Fruit fly (Drosophila melanogaster) whole organism, embryonic: ENCODE measurements around the gene CG33110.

ENCODE experiments used
- Ada2b ChIP-seq: fragments of 200-800 bp; sonication (Bioruptor generic); IDR thresholded peaks from 2 replicates; pipeline ENCODE4 v1.3.6; 2022; ENCODE audit warnings: missing biosample characterization, missing genetic modification characterization
- Asciz ChIP-seq: fragments of 200-800 bp; sonication (Bioruptor generic); optimal IDR thresholded peaks from 2 replicates; lab custom pipeline; 2017; ENCODE audit warnings: missing biosample characterization, mild to moderate bottlenecking, missing genetic modification characterization, missing genetic modification reagents
- B-H1 ChIP-seq: fragments of 200-800 bp; sonication (Bioruptor generic); IDR thresholded peaks from 3 replicates; pipeline ENCODE4 v1.3.6; 2022; ENCODE audit warnings: missing biosample characterization, missing genetic modification characterization
- Blimp-1 ChIP-seq: fragments of 200-800 bp; sonication (Bioruptor generic); optimal IDR thresholded peaks from 3 replicates; lab custom pipeline; 2018; ENCODE audit warnings: missing biosample characterization, missing genetic modification characterization, mild to moderate bottlenecking, moderate library complexity, missing genetic modification reagents
- CG10147 ChIP-seq: fragments of 200-800 bp; sonication (Bioruptor generic); optimal IDR thresholded peaks from 2 replicates; lab custom pipeline; 2019; ENCODE audit warnings: missing biosample characterization, mild to moderate bottlenecking, missing genetic modification characterization, moderate library complexity
- CG10366 ChIP-seq: fragments of 200-800 bp; sonication (Bioruptor generic); IDR thresholded peaks from 2 replicates; pipeline ENCODE4 v1.3.6; 2022; ENCODE audit warnings: missing biosample characterization, missing genetic modification characterization
- CG10654 ChIP-seq: fragments of 200-800 bp; sonication (Bioruptor generic); optimal IDR thresholded peaks from 2 replicates; lab custom pipeline; 2016; ENCODE audit warnings: missing biosample characterization, missing genetic modification characterization
- CG11247 ChIP-seq: fragments of 200-800 bp; sonication (Bioruptor generic); IDR thresholded peaks from 2 replicates; pipeline ENCODE4 v1.3.6; 2022; ENCODE audit warnings: missing biosample characterization, missing genetic modification characterization
- CG12391 ChIP-seq: fragments of 200-800 bp; sonication (Bioruptor generic); optimal IDR thresholded peaks from 3 replicates; lab custom pipeline; 2018; ENCODE audit warnings: missing biosample characterization, mild to moderate bottlenecking, missing genetic modification characterization, moderate library complexity
- CG12659 ChIP-seq: fragments of 200-800 bp; sonication (Bioruptor generic); optimal IDR thresholded peaks from 3 replicates; lab custom pipeline; 2017; ENCODE audit warnings: mild to moderate bottlenecking, missing biosample characterization, missing genetic modification reagents, missing genetic modification characterization
- CG13775 ChIP-seq: fragments of 200-800 bp; sonication (Bioruptor generic); optimal IDR thresholded peaks from 3 replicates; lab custom pipeline; 2017; ENCODE audit warnings: missing biosample characterization, mild to moderate bottlenecking, missing genetic modification characterization
- CG15601 ChIP-seq: fragments of 200-800 bp; sonication (Bioruptor generic); optimal IDR thresholded peaks from 3 replicates; lab custom pipeline; 2019; ENCODE audit warnings: missing biosample characterization, mild to moderate bottlenecking, missing genetic modification characterization, moderate library complexity
- CG15696 ChIP-seq: fragments of 200-800 bp; sonication (Bioruptor generic); optimal IDR thresholded peaks from 2 replicates; lab custom pipeline; 2019; ENCODE audit warnings: missing biosample characterization, mild to moderate bottlenecking, missing genetic modification characterization, moderate library complexity
- CG1647 ChIP-seq: fragments of 200-800 bp; sonication (Bioruptor generic); optimal IDR thresholded peaks from 3 replicates; lab custom pipeline; 2016; ENCODE audit warnings: missing biosample characterization, missing genetic modification characterization
- CG16813 ChIP-seq: fragments of 200-800 bp; sonication (Bioruptor generic); IDR thresholded peaks from 3 replicates; pipeline ENCODE4 v1.3.6; 2022; ENCODE audit warnings: missing biosample characterization, missing genetic modification characterization; ENCODE audit not compliant: partially characterized antibody
- CG17186 ChIP-seq: fragments of 200-800 bp; sonication (Bioruptor generic); optimal IDR thresholded peaks from 3 replicates; lab custom pipeline; 2017; ENCODE audit warnings: missing biosample characterization, missing genetic modification reagents, missing genetic modification characterization
- CG17612 ChIP-seq: fragments of 200-800 bp; sonication (Bioruptor generic); IDR thresholded peaks from 2 replicates; pipeline ENCODE4 v1.3.6; 2022; ENCODE audit warnings: missing biosample characterization, missing genetic modification characterization
- CG17912 ChIP-seq: fragments of 200-800 bp; sonication (Bioruptor generic); optimal IDR thresholded peaks from 2 replicates; lab custom pipeline; 2018; ENCODE audit warnings: missing biosample characterization, mild to moderate bottlenecking, missing genetic modification characterization
- CG1792 ChIP-seq: fragments of 200-800 bp; sonication (Bioruptor generic); optimal IDR thresholded peaks from 2 replicates; lab custom pipeline; 2016; ENCODE audit warnings: missing biosample characterization, missing genetic modification characterization
- CG2116 ChIP-seq: fragments of 200-800 bp; sonication (Bioruptor generic); optimal IDR thresholded peaks from 3 replicates; lab custom pipeline; 2018; ENCODE audit warnings: missing biosample characterization, mild to moderate bottlenecking, missing genetic modification characterization
- CG30403 ChIP-seq: fragments of 200-800 bp; sonication (Bioruptor generic); optimal IDR thresholded peaks from 3 replicates; lab custom pipeline; 2016; ENCODE audit warnings: missing biosample characterization, missing genetic modification characterization
- CG3065 ChIP-seq: fragments of 200-800 bp; sonication (Bioruptor generic); optimal IDR thresholded peaks from 2 replicates; lab custom pipeline; 2016; ENCODE audit warnings: missing biosample characterization, missing genetic modification characterization
- CG4617 ChIP-seq: fragments of 200-800 bp; sonication (Bioruptor generic); optimal IDR thresholded peaks from 3 replicates; lab custom pipeline; 2016; ENCODE audit warnings: missing biosample characterization, missing genetic modification characterization, borderline replicate concordance
- CG6683 ChIP-seq: fragments of 200-800 bp; sonication (Bioruptor generic); optimal IDR thresholded peaks from 2 replicates; lab custom pipeline; 2017; ENCODE audit warnings: missing biosample characterization, mild to moderate bottlenecking, missing genetic modification characterization, missing genetic modification reagents
- CoRest ChIP-seq: fragments of 200-800 bp; sonication (Bioruptor generic); optimal IDR thresholded peaks from 3 replicates; lab custom pipeline; 2018; ENCODE audit warnings: missing biosample characterization, mild to moderate bottlenecking, missing genetic modification characterization, moderate library complexity
- D19A ChIP-seq: fragments of 200-800 bp; optimal IDR thresholded peaks from 3 replicates; lab custom pipeline; 2019; ENCODE audit warnings: missing biosample characterization, mild to moderate bottlenecking, missing genetic modification characterization, moderate library complexity
- Dp ChIP-seq: fragments of 200-800 bp; sonication (Bioruptor generic); optimal IDR thresholded peaks from 2 replicates; lab custom pipeline; 2018; ENCODE audit warnings: missing biosample characterization, mild to moderate bottlenecking, missing genetic modification characterization, moderate library complexity
- Eip74EF ChIP-seq, 2 experiments: fragments of 200-800 bp in 1 of 2; fragments of >200 bp in 1 of 2; sonication (Bioruptor generic) in 1 of 2; optimal IDR thresholded peaks; 2 replicates each; lab custom pipeline; 2017 to 2019; ENCODE audit warnings: missing biosample characterization in 2 of 2, missing genetic modification characterization in 2 of 2, mild to moderate bottlenecking in 1 of 2, moderate library complexity in 1 of 2
- H15 ChIP-seq: fragments of 200-800 bp; sonication (Bioruptor generic); IDR thresholded peaks from 3 replicates; pipeline ENCODE4 v1.3.6; 2022; ENCODE audit warnings: missing biosample characterization, missing genetic modification characterization
- HmgZ ChIP-seq: fragments of 200-800 bp; sonication (Bioruptor generic); optimal IDR thresholded peaks from 2 replicates; lab custom pipeline; 2018; ENCODE audit warnings: missing biosample characterization, mild to moderate bottlenecking, missing genetic modification characterization
- Hmr ChIP-seq: fragments of 200-800 bp; sonication (Bioruptor generic); optimal IDR thresholded peaks from 3 replicates; lab custom pipeline; 2017; ENCODE audit warnings: mild to moderate bottlenecking, missing biosample characterization, missing genetic modification reagents, missing genetic modification characterization
- Sin3A ChIP-seq: fragments of >200 bp; optimal IDR thresholded peaks from 2 replicates; lab custom pipeline; 2018
- ab ChIP-seq: fragments of 200-800 bp; sonication (Bioruptor generic); optimal IDR thresholded peaks from 2 replicates; lab custom pipeline; 2016; ENCODE audit warnings: missing biosample characterization, missing genetic modification characterization
- aop ChIP-seq: fragments of 200-800 bp; sonication (Bioruptor generic); IDR thresholded peaks from 2 replicates; pipeline ENCODE4 v1.3.6; 2022; ENCODE audit warnings: missing biosample characterization, missing genetic modification characterization
- ase ChIP-seq: fragments of 200-800 bp; sonication (Bioruptor generic); IDR thresholded peaks from 3 replicates; pipeline ENCODE4 v1.3.6; 2022; ENCODE audit warnings: missing biosample characterization, missing genetic modification characterization
- bcd ChIP-seq: fragments of 200-800 bp; sonication (Bioruptor generic); optimal IDR thresholded peaks from 2 replicates; lab custom pipeline; 2017; ENCODE audit warnings: missing biosample characterization, mild to moderate bottlenecking, missing genetic modification characterization
- dpn ChIP-seq, 2 experiments: fragments of 200-800 bp; sonication (Bioruptor generic); optimal IDR thresholded peaks; 3 replicates each; lab custom pipeline; 2016; ENCODE audit warnings: missing biosample characterization in 2 of 2, missing genetic modification characterization in 2 of 2
- en ChIP-seq: fragments of 200-800 bp; sonication (Bioruptor generic); optimal IDR thresholded peaks from 2 replicates; lab custom pipeline; 2016; ENCODE audit warnings: missing biosample characterization, missing genetic modification characterization
- hb ChIP-seq: fragments of 200-800 bp; sonication (Bioruptor generic); IDR thresholded peaks from 3 replicates; pipeline ENCODE4 v1.3.6; 2022; ENCODE audit warnings: missing biosample characterization, missing genetic modification characterization; ENCODE audit not compliant: partially characterized antibody
- lmd ChIP-seq: fragments of 200-800 bp; sonication (Bioruptor generic); IDR thresholded peaks from 2 replicates; pipeline ENCODE4 v1.3.6; 2022; ENCODE audit warnings: missing biosample characterization, missing genetic modification characterization
- lov ChIP-seq, 2 experiments: fragments of 200-800 bp in 1 of 2; fragments of >200 bp in 1 of 2; sonication (Bioruptor generic) in 1 of 2; IDR thresholded peaks in 1 of 2; optimal IDR thresholded peaks in 1 of 2; 2 replicates in 1 of 2; 3 replicates in 1 of 2; pipeline versions ENCODE4 v1.3.6 to Lab custom; 2017 to 2022; ENCODE audit warnings: missing biosample characterization in 1 of 2, missing genetic modification characterization in 1 of 2
- nau ChIP-seq: fragments of 200-800 bp; sonication (Bioruptor generic); optimal IDR thresholded peaks from 3 replicates; lab custom pipeline; 2017; ENCODE audit warnings: missing biosample characterization, mild to moderate bottlenecking, missing genetic modification characterization, missing genetic modification reagents
- oc ChIP-seq: fragments of 200-800 bp; sonication (Bioruptor generic); optimal IDR thresholded peaks from 2 replicates; lab custom pipeline; 2018; ENCODE audit warnings: missing biosample characterization, mild to moderate bottlenecking, missing genetic modification characterization, moderate library complexity
- peb ChIP-seq: fragments of 200-800 bp; sonication (Bioruptor generic); IDR thresholded peaks from 2 replicates; pipeline ENCODE4 v1.3.6; 2022; ENCODE audit warnings: missing biosample characterization, missing genetic modification characterization
- salm ChIP-seq: fragments of 200-800 bp; sonication (Bioruptor generic); optimal IDR thresholded peaks from 2 replicates; lab custom pipeline; 2018; ENCODE audit warnings: missing biosample characterization, mild to moderate bottlenecking, missing genetic modification characterization
- sqz ChIP-seq: fragments of 200-800 bp; sonication (Bioruptor generic); optimal IDR thresholded peaks from 3 replicates; lab custom pipeline; 2018; ENCODE audit warnings: missing biosample characterization, mild to moderate bottlenecking, missing genetic modification characterization
- stwl ChIP-seq: fragments of 200-800 bp; sonication (Bioruptor generic); optimal IDR thresholded peaks from 3 replicates; lab custom pipeline; 2018; ENCODE audit warnings: missing biosample characterization, mild to moderate bottlenecking, missing genetic modification characterization, moderate library complexity

Gene CG33110

dm6 chr3R:22589311-22589710, 19.3 kb downstream of the CG33110 start (continued):
- TF ChIP-seq lov (optimal IDR thresholded peaks at IDR 0.05; lab: Kevin White, UChicago), result no peak
- TF ChIP-seq lov (GFP tag; IDR thresholded peaks at IDR 0.05; lab: Robert Waterston, UW), result 0 out of 3 replicates have a peak, but pooled peaks have one; percentile 47
- no peak for TF ChIP-seq CG13775
- TF ChIP-seq Sin3A, result no peak
- no peak for TF ChIP-seq CG16813
- TF ChIP-seq CG15601 (tag; lab: Kevin White, UChicago), result peak; percentile 51
- TF ChIP-seq CG17912 (GFP tag; lab: Kevin White, UChicago), result no peak
- no peak for TF ChIP-seq Ada2b (GFP tag; lab: Robert Waterston, UW)

- TF ChIP-seq dpn (GFP tag; optimal IDR thresholded peaks at IDR 0.05; lab: Kevin White, UChicago), result peak; percentile 16 to 27
- no peak for TF ChIP-seq HmgZ (tag; lab: Kevin White, UChicago)
- no peak; the same call in 2 of the 3 replicates for TF ChIP-seq B-H1
- TF ChIP-seq peb (GFP tag; lab: Robert Waterston, UW), result no peak
- peak; percentile 73 for TF ChIP-seq CG12391 (tag; lab: Kevin White, UChicago)
- TF ChIP-seq aop (GFP tag; lab: Robert Waterston, UW), result no peak
- no peak for TF ChIP-seq CG1647 (GFP tag; lab: Kevin White, UChicago)
- peak; percentile 75 for TF ChIP-seq Blimp-1 (GFP tag; lab: Kevin White, UChicago)
- TF ChIP-seq CG10147, result peak; percentile 30
- peak; percentile 69 for TF ChIP-seq Asciz (GFP tag; lab: Kevin White, UChicago)
- peak; percentile 42 for TF ChIP-seq CG10654 (GFP tag; lab: Kevin White, UChicago)
- no peak for TF ChIP-seq ase
- peak; percentile 28 for TF ChIP-seq CG3065 (GFP tag; lab: Kevin White, UChicago)
- TF ChIP-seq oc (tag; lab: Kevin White, UChicago), result peak; percentile 51
- TF ChIP-seq CG1792 (GFP tag; lab: Kevin White, UChicago), result no peak
- peak in 1 of 2 experiments; percentile 66 for TF ChIP-seq Eip74EF (GFP tag; optimal IDR thresholded peaks at IDR 0.05; lab: Kevin White, UChicago)
- TF ChIP-seq en (GFP tag; lab: Kevin White, UChicago), result peak; percentile 13
- peak; percentile 64 for TF ChIP-seq CG15696 (tag; lab: Kevin White, UChicago)
- peak; percentile 72 for TF ChIP-seq CoRest (tag; lab: Kevin White, UChicago)
- no peak for TF ChIP-seq Dp (GFP tag; lab: Kevin White, UChicago)
- peak; percentile 20 for TF ChIP-seq Hmr (GFP tag; lab: Kevin White, UChicago)
- no peak for TF ChIP-seq H15 (GFP tag; lab: Robert Waterston, UW)
- TF ChIP-seq lmd, result peak; percentile 30; the same call in 1 of the 2 replicates
- TF ChIP-seq salm (tag; lab: Kevin White, UChicago), result peak; percentile 40
- no peak for TF ChIP-seq CG17612 (GFP tag; lab: Robert Waterston, UW)
- no peak for TF ChIP-seq CG6683
- TF ChIP-seq D19A (tag; lab: Kevin White, UChicago), result peak; percentile 73
- TF ChIP-seq CG17186 (GFP tag; lab: Kevin White, UChicago), result peak; percentile 52
- peak; percentile 8 for TF ChIP-seq CG4617 (GFP tag; lab: Kevin White, UChicago)
- TF ChIP-seq bcd (GFP tag; lab: Kevin White, UChicago), result peak; percentile 63
- no peak for TF ChIP-seq stwl
- no peak for TF ChIP-seq sqz
- peak; percentile 37; the same call in 1 of the 2 replicates for TF ChIP-seq CG10366
- TF ChIP-seq CG2116 (GFP tag; lab: Kevin White, UChicago), result peak; percentile 39
- TF ChIP-seq ab (GFP tag; lab: Kevin White, UChicago), result no peak
- no peak for TF ChIP-seq hb
- TF ChIP-seq CG30403, result peak; percentile 72
- peak; percentile 20 for TF ChIP-seq nau
- no peak for TF ChIP-seq CG16813
- TF ChIP-seq CG12659 (GFP tag; lab: Kevin White, UChicago), result peak; percentile 60
- no peak for TF ChIP-seq CG11247 (GFP tag; lab: Robert Waterston, UW)
Observed at dm6 chr3R:22590668-22591275, 20.8 kb downstream of the CG33110 start.
